Worm (Caenorhabditis elegans) whole organism, late embryonic: ENCODE results near the gene ttr-38.
A peak's percentile ranks its signal among the peaks of the same experiment; 100 is the strongest.

Source experiments
- K09A11.1 ChIP-seq: sonication (generic microtip); optimal IDR thresholded peaks from 2 replicates; lab custom pipeline; 2017; ENCODE audit warnings: antibody characterized with exemption, mild to moderate bottlenecking, missing genetic modification characterization, missing compliant biosample characterization; ENCODE audit not compliant: insufficient read depth
- ceh-18 ChIP-seq: sonication (generic microtip); optimal IDR thresholded peaks from 2 replicates; lab custom pipeline; 2016; ENCODE audit warnings: missing genetic modification characterization, missing compliant biosample characterization
- ceh-2 ChIP-seq: sonication (generic microtip); optimal IDR thresholded peaks from 2 replicates; lab custom pipeline; 2016; ENCODE audit warnings: missing genotype, missing genetic modification characterization, missing compliant biosample characterization
- ceh-22 ChIP-seq: sonication (generic microtip); optimal IDR thresholded peaks from 2 replicates; lab custom pipeline; 2017; ENCODE audit warnings: missing biosample characterization, missing genetic modification characterization
- ceh-24 ChIP-seq: sonication (generic microtip); optimal IDR thresholded peaks from 2 replicates; lab custom pipeline; 2016; ENCODE audit warnings: mild to moderate bottlenecking, missing genetic modification characterization, missing compliant biosample characterization
- ceh-30 ChIP-seq: fragments of 150-350 bp; optimal IDR thresholded peaks from 2 replicates; lab custom pipeline; 2014; ENCODE audit warnings: missing biosample characterization, missing genetic modification characterization
- ceh-48 ChIP-seq: sonication (generic microtip); optimal IDR thresholded peaks from 2 replicates; lab custom pipeline; 2016; ENCODE audit warnings: missing genetic modification characterization, inconsistent platforms, missing compliant biosample characterization
- ceh-6 ChIP-seq: fragments of 200-800 bp; sonication (Bioruptor generic); optimal IDR thresholded peaks from 2 replicates; lab custom pipeline; 2018; ENCODE audit warnings: mild to moderate bottlenecking, missing genetic modification characterization, missing compliant biosample characterization
- elt-2 ChIP-seq: sonication (generic microtip); optimal IDR thresholded peaks from 2 replicates; lab custom pipeline; 2016; ENCODE audit warnings: missing genetic modification reagents, missing genetic modification characterization, missing compliant biosample characterization
- ets-4 ChIP-seq: sonication (generic microtip); optimal IDR thresholded peaks from 2 replicates; lab custom pipeline; 2016; ENCODE audit warnings: missing genetic modification characterization, missing compliant biosample characterization
- hlh-13 ChIP-seq: fragments of 200-800 bp; sonication (Bioruptor generic); optimal IDR thresholded peaks from 2 replicates; lab custom pipeline; 2018; ENCODE audit warnings: mild to moderate bottlenecking, missing genetic modification characterization, missing compliant biosample characterization
- hlh-30 ChIP-seq: sonication (generic microtip); optimal IDR thresholded peaks from 2 replicates; lab custom pipeline; 2017; ENCODE audit warnings: antibody characterized with exemption, missing genetic modification characterization, missing compliant biosample characterization; ENCODE audit not compliant: insufficient read depth
- hlh-6 ChIP-seq: sonication (generic microtip); optimal IDR thresholded peaks from 2 replicates; lab custom pipeline; 2016; ENCODE audit warnings: missing genotype, missing genetic modification characterization, missing compliant biosample characterization
- hlh-8 ChIP-seq: sonication (generic microtip); optimal IDR thresholded peaks from 2 replicates; lab custom pipeline; 2016; ENCODE audit warnings: missing genotype, missing genetic modification characterization, missing compliant biosample characterization
- mec-3 ChIP-seq: sonication (generic microtip); optimal IDR thresholded peaks from 2 replicates; lab custom pipeline; 2016; ENCODE audit warnings: borderline replicate concordance, missing genetic modification characterization, missing compliant biosample characterization
- nfya-1 ChIP-seq: sonication (generic microtip); optimal IDR thresholded peaks from 2 replicates; lab custom pipeline; 2017; ENCODE audit warnings: missing genetic modification characterization, mild to moderate bottlenecking, missing compliant biosample characterization, antibody characterized with exemption, moderate library complexity
- nhr-11 ChIP-seq: fragments of 150-350 bp; optimal IDR thresholded peaks from 2 replicates; lab custom pipeline; 2014; ENCODE audit warnings: missing biosample characterization, missing genetic modification characterization
- nhr-232 ChIP-seq: sonication (generic microtip); optimal IDR thresholded peaks from 2 replicates; lab custom pipeline; 2016; ENCODE audit warnings: missing genetic modification characterization, missing compliant biosample characterization
- pag-3 ChIP-seq: sonication (generic microtip); optimal IDR thresholded peaks from 2 replicates; lab custom pipeline; 2016; ENCODE audit warnings: missing compliant biosample characterization, missing genetic modification characterization, borderline replicate concordance
- pha-4 ChIP-seq: fragments of 150-350 bp; optimal IDR thresholded peaks from 2 replicates; lab custom pipeline; 2018; ENCODE audit warnings: missing biosample characterization, missing genetic modification reagents, missing genetic modification characterization
- sdc-2 ChIP-seq: sonication (generic microtip); optimal IDR thresholded peaks from 2 replicates; lab custom pipeline; 2016; ENCODE audit warnings: missing genotype, missing genetic modification characterization, missing compliant biosample characterization
- sox-2 ChIP-seq: fragments of 200-800 bp; sonication (Bioruptor generic); IDR thresholded peaks from 2 replicates; pipeline ENCODE4 v1.3.6; 2022; ENCODE audit warnings: missing genetic modification reagents, missing genetic modification characterization, missing compliant biosample characterization
- syd-9 ChIP-seq: sonication (generic microtip); optimal IDR thresholded peaks from 2 replicates; lab custom pipeline; 2016; ENCODE audit warnings: mild to moderate bottlenecking, missing genetic modification characterization, moderate library complexity, missing compliant biosample characterization
- tbx-7 ChIP-seq: sonication (generic microtip); optimal IDR thresholded peaks from 2 replicates; lab custom pipeline; 2016; ENCODE audit warnings: missing genotype, missing genetic modification characterization, missing compliant biosample characterization
- ttx-3 ChIP-seq: sonication (generic microtip); optimal IDR thresholded peaks from 2 replicates; lab custom pipeline; 2016; ENCODE audit warnings: missing genetic modification reagents, missing genetic modification characterization, missing compliant biosample characterization
- unc-86 ChIP-seq: sonication (generic microtip); optimal IDR thresholded peaks from 2 replicates; lab custom pipeline; 2016; ENCODE audit warnings: missing genetic modification characterization, missing compliant biosample characterization
- ztf-16 ChIP-seq: sonication (generic microtip); optimal IDR thresholded peaks from 2 replicates; lab custom pipeline; 2017; ENCODE audit warnings: missing genetic modification characterization, missing compliant biosample characterization

Gene ttr-38

ce11 chrX:9266512-9266911, 47.8 kb downstream of the ttr-38 start:
- TF ChIP-seq pha-4 (tag; lab: Kevin White, UChicago) (no peak), ztf-16 (tag; lab: Kevin White, UChicago) (no peak), ceh-2 (tag; lab: Kevin White, UChicago) (no peak), ceh-24 (tag; lab: Kevin White, UChicago) (no peak), hlh-13 (GFP tag; lab: Kevin White, UChicago) (no peak), nfya-1 (tag; lab: Kevin White, UChicago) (no peak), ets-4 (no peak), elt-2 (tag; lab: Kevin White, UChicago) (no peak), ceh-22 (no peak), tbx-7 (tag; lab: Kevin White, UChicago) (no peak), sdc-2 (no peak)
- TF ChIP-seq, all 69 proteins: peak for 0

ce11 chrX:9264636-9265035, 49.7 kb downstream of the ttr-38 start:
- TF ChIP-seq ceh-18 (tag; lab: Kevin White, UChicago) (no peak), hlh-30 (tag; lab: Kevin White, UChicago) (peak; percentile 38)

- no peak for TF ChIP-seq tbx-7 (tag; lab: Kevin White, UChicago)
- TF ChIP-seq ceh-18 (tag; lab: Kevin White, UChicago) = no peak
- TF ChIP-seq ztf-16 (tag; lab: Kevin White, UChicago) = no peak
- no peak for TF ChIP-seq unc-86 (tag; lab: Kevin White, UChicago)
- no peak for TF ChIP-seq nhr-11
- TF ChIP-seq pag-3 (tag; lab: Kevin White, UChicago) = no peak
- no peak for TF ChIP-seq syd-9 (tag; lab: Kevin White, UChicago)
- TF ChIP-seq ceh-30 (tag; lab: Kevin White, UChicago) = no peak
- no peak for TF ChIP-seq nhr-232 (tag; lab: Kevin White, UChicago)
- TF ChIP-seq ceh-22 = no peak
- TF ChIP-seq hlh-6 (tag; lab: Kevin White, UChicago) = no peak
- TF ChIP-seq K09A11.1 (tag; lab: Kevin White, UChicago) = no peak
- TF ChIP-seq sox-2 (GFP tag; lab: Robert Waterston, UW) = no peak
- TF ChIP-seq hlh-8 (tag; lab: Kevin White, UChicago) = no peak
- TF ChIP-seq ttx-3 = no peak
- TF ChIP-seq mec-3 (tag; lab: Kevin White, UChicago) = no peak
- no peak for TF ChIP-seq ceh-6
- TF ChIP-seq pha-4 (tag; lab: Kevin White, UChicago) = no peak
- TF ChIP-seq ceh-48 (tag; lab: Kevin White, UChicago) = no peak
These were observed 50.1 kb downstream of the ttr-38 start, which contains the start of gene F18G5.6 for ce11 chrX:9264231-9264630. F18G5.6 (minus strand) TSS chrX:9264331.
